Worm (Caenorhabditis elegans): ENCODE results near the gene R04A9.6.
A peak's percentile ranks its signal among the peaks of the same experiment; 100 is the strongest.

The R04A9.6 gene

ce11 chrX:410073-410572 is 12.8 kb downstream of the R04A9.6 start (continued):
- TF ChIP-seq gei-8 (GFP tag; optimal IDR thresholded peaks at IDR 0.05) (peak; percentile 75), mes-2 (tag; optimal IDR thresholded peaks at IDR 0.05; ENCODE audit: poor library complexity, severe bottlenecking) (peak; percentile 83), ceh-44 (GFP tag; IDR thresholded peaks at IDR 0.05) (no peak), ceh-20 (GFP tag; IDR thresholded peaks at IDR 0.05) (peak; percentile 79), nhr-111 (GFP tag; optimal IDR thresholded peaks at IDR 0.05) (peak; percentile 44), aly-2 (tag; optimal IDR thresholded peaks at IDR 0.05) (no peak), R02D3.7 (tag; optimal IDR thresholded peaks at IDR 0.05) (no peak), nhr-77 (tag; optimal IDR thresholded peaks at IDR 0.05) (peak; percentile 95), zfp-2 (tag; optimal IDR thresholded peaks at IDR 0.05) (peak; percentile 59), F37D6.2 (tag; optimal IDR thresholded peaks at IDR 0.05) (peak; percentile 94), nhr-11 (tag; optimal IDR thresholded peaks at IDR 0.05) (peak; percentile 81), lin-39 (tag; optimal IDR thresholded peaks at IDR 0.05) (no peak), zip-2 (tag; optimal IDR thresholded peaks at IDR 0.05) (peak; percentile 82), Y105C5A.15 (GFP tag; IDR thresholded peaks at IDR 0.05) (no peak), F44E2.7 (GFP tag; IDR thresholded peaks at IDR 0.05) (no peak), nhr-42 (GFP tag; IDR thresholded peaks at IDR 0.05) (peak; percentile 87), T26A8.4 (GFP tag; IDR thresholded peaks at IDR 0.05) (peak; percentile 96), jun-1 (tag; optimal IDR thresholded peaks at IDR 0.05) (peak; percentile 91), daf-12 (tag; optimal IDR thresholded peaks at IDR 0.05) (no peak), unc-62 (GFP tag; optimal IDR thresholded peaks at IDR 0.05 in 1 of 2) (peak in 1 of 2 experiments; percentile 90), unc-62 (tag; optimal IDR thresholded peaks at IDR 0.05) (no peak), lin-15B (tag; optimal IDR thresholded peaks at IDR 0.05) (no peak), fos-1 (tag; optimal IDR thresholded peaks at IDR 0.05) (peak; percentile 67), zag-1 (tag; optimal IDR thresholded peaks at IDR 0.05) (peak; percentile 70), D1046.2 (GFP tag; IDR thresholded peaks at IDR 0.05) (peak; percentile 89), ceh-62 (tag; optimal IDR thresholded peaks at IDR 0.05) (no peak), mdl-1 (tag; optimal IDR thresholded peaks at IDR 0.05) (peak; percentile 56 to 90), spr-1 (tag; optimal IDR thresholded peaks at IDR 0.05) (peak; percentile 93), ama-1 (optimal IDR thresholded peaks at IDR 0.05) (no peak), unc-130 (GFP tag; optimal IDR thresholded peaks at IDR 0.05) (peak; percentile 48), attf-4 (tag; optimal IDR thresholded peaks at IDR 0.05) (no peak), set-16 (GFP tag; IDR thresholded peaks at IDR 0.05) (no peak; the same call in 1 of the 2 replicates), daf-16 (GFP tag; optimal IDR thresholded peaks at IDR 0.05) (peak; percentile 77 to 88), daf-16 (tag; optimal IDR thresholded peaks at IDR 0.05) (peak; percentile 91), nhr-48 (tag; optimal IDR thresholded peaks at IDR 0.05) (peak; percentile 88), F49E8.2 (tag; optimal IDR thresholded peaks at IDR 0.05; ENCODE audit: borderline replicate concordance) (peak; percentile 45)

- TF ChIP-seq duxl-1 (tag; optimal IDR thresholded peaks at IDR 0.05; ENCODE audit: poor library complexity), result no peak
- no peak for TF ChIP-seq ama-1 (optimal IDR thresholded peaks at IDR 0.05)
Measured at ce11 chrX:421407-421784, 24.0 kb downstream of the R04A9.6 start, which contains the start of gene col-19. col-19 (plus strand) TSS chrX:421707.

ce11 chrX:421785-422657 is 24.7 kb downstream of the R04A9.6 start:
- TF ChIP-seq jun-1 (tag; optimal IDR thresholded peaks at IDR 0.05) (no peak), hmg-1.1 (GFP tag; IDR thresholded peaks at IDR 0.05) (0 out of 2 replicates have a peak, but pooled peaks have one; percentile 14), pqm-1 (tag; optimal IDR thresholded peaks at IDR 0.05) (no peak), mxl-3 (GFP tag; optimal IDR thresholded peaks at IDR 0.05) (peak; percentile 15), spr-3 (GFP tag; optimal IDR thresholded peaks at IDR 0.05) (no peak), tra-1 (GFP tag; IDR thresholded peaks at IDR 0.05) (0 out of 2 replicates have a peak, but pooled peaks have one; percentile 19), F10B5.3 (tag; optimal IDR thresholded peaks at IDR 0.05) (no peak), fkh-10 (GFP tag; optimal IDR thresholded peaks at IDR 0.05) (no peak), hlh-30 (tag; optimal IDR thresholded peaks at IDR 0.05; ENCODE audit: insufficient read depth) (no peak), madf-5 (GFP tag; IDR thresholded peaks at IDR 0.05) (peak in 1 of 2 experiments; percentile 99; a peak in 2 of 4 replicates), nhr-28 (tag; optimal IDR thresholded peaks at IDR 0.05) (no peak), snpc-4 (tag; optimal IDR thresholded peaks at IDR 0.05) (no peak), ZK546.5 (tag; optimal IDR thresholded peaks at IDR 0.05) (no peak), madf-9 (GFP tag; conservative IDR thresholded peaks at IDR 0.05) (peak; percentile 46; the same call in 1 of the 2 replicates)
